Worm (Caenorhabditis elegans) whole organism, L3 larva: ENCODE data around the gene lbp-1.

ENCODE experiments used
- ama-1 ChIP-seq: fragments of 150-350 bp; optimal IDR thresholded peaks from 2 replicates; lab custom pipeline; 2018
- ceh-9 ChIP-seq: sonication (generic microtip); optimal IDR thresholded peaks from 2 replicates; lab custom pipeline; 2018; ENCODE audit warnings: missing biosample characterization, missing genetic modification characterization
- elt-1 ChIP-seq: fragments of 150-350 bp; optimal IDR thresholded peaks from 2 replicates; lab custom pipeline; 2014; ENCODE audit warnings: missing biosample characterization, missing genetic modification characterization
- elt-3 ChIP-seq, 3 experiments: fragments of 150-350 bp in 1 of 3; sonication (generic microtip) in 2 of 3; optimal IDR thresholded peaks; 2 replicates in 2 of 3; 4 replicates in 1 of 3; lab custom pipeline; 2014 to 2017; ENCODE audit warnings: missing biosample characterization in 3 of 3, missing genetic modification characterization in 3 of 3
- hmg-11 ChIP-seq: sonication (generic microtip); optimal IDR thresholded peaks from 2 replicates; lab custom pipeline; 2016; ENCODE audit warnings: missing genetic modification characterization, missing compliant biosample characterization
- lin-15B ChIP-seq: fragments of 150-350 bp; optimal IDR thresholded peaks from 2 replicates; lab custom pipeline; 2014; ENCODE audit warnings: missing biosample characterization, missing genetic modification characterization
- mdl-1 ChIP-seq: fragments of 150-350 bp; optimal IDR thresholded peaks from 2 replicates; lab custom pipeline; 2014; ENCODE audit warnings: missing biosample characterization, missing genetic modification characterization
- nhr-23 ChIP-seq: fragments of 150-350 bp; optimal IDR thresholded peaks from 2 replicates; lab custom pipeline; 2014; ENCODE audit warnings: missing biosample characterization, missing genetic modification reagents, missing genetic modification characterization
- nhr-237 ChIP-seq: fragments of 150-350 bp; optimal IDR thresholded peaks from 2 replicates; lab custom pipeline; 2014; ENCODE audit warnings: missing biosample characterization, missing genetic modification characterization
- nhr-28 ChIP-seq: fragments of 150-350 bp; optimal IDR thresholded peaks from 2 replicates; lab custom pipeline; 2014; ENCODE audit warnings: missing biosample characterization, missing genetic modification characterization
- pqm-1 ChIP-seq: fragments of 150-350 bp; optimal IDR thresholded peaks from 2 replicates; lab custom pipeline; 2017; ENCODE audit warnings: missing biosample characterization, missing genetic modification characterization, inconsistent platforms
- snpc-4 ChIP-seq: fragments of 150-350 bp; optimal IDR thresholded peaks from 2 replicates; lab custom pipeline; 2014; ENCODE audit warnings: missing biosample characterization, missing genetic modification characterization
- unc-62 ChIP-seq: fragments of 150-350 bp; sonication (generic microtip); optimal IDR thresholded peaks from 4 replicates; lab custom pipeline; 2014; ENCODE audit warnings: missing biosample characterization, missing genetic modification reagents, missing genetic modification characterization
- ztf-4 ChIP-seq: fragments of 150-350 bp; optimal IDR thresholded peaks from 2 replicates; lab custom pipeline; 2014; ENCODE audit warnings: missing biosample characterization, missing genetic modification characterization

DNA sequence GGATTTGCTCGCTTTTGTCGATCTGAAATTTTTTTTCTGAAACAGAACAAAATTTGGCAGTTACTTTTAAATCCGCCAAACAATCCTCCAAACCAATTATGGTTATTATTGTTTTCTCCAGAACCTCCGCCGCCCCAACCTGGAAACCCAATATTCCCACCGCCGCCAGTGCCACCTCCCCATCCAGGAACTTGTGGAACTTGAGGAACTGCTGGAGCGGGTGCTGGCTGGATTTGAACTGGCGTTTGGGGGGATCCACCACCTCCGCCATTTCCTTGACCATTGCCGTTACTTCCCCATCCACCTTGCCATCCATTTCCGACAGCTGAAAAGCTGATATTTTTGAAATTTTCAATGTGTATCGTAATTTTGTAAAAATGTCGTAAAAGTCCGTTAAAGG is 11.2 kb upstream of the lbp-1 start:
- TF ChIP-seq hmg-11 = no peak
- no peak for TF ChIP-seq elt-3 (tag; optimal IDR thresholded peaks at IDR 0.05; lab: Kevin White, UChicago)
- TF ChIP-seq ztf-4 (tag; lab: Kevin White, UChicago) = no peak
- TF ChIP-seq ama-1 (lab: Kevin White, UChicago) = no peak
- no peak for TF ChIP-seq ceh-9 (tag; lab: Kevin White, UChicago)
- no peak for TF ChIP-seq pqm-1 (tag; lab: Kevin White, UChicago)
- no peak for TF ChIP-seq nhr-237
- TF ChIP-seq nhr-23 = no peak
- TF ChIP-seq snpc-4 = no peak
- no peak for TF ChIP-seq elt-1 (tag; lab: Kevin White, UChicago)
- no peak for TF ChIP-seq nhr-28 (tag; lab: Kevin White, UChicago)
- TF ChIP-seq lin-15B (tag; lab: Kevin White, UChicago) = no peak
- TF ChIP-seq mdl-1 (tag; lab: Kevin White, UChicago) = no peak
- no peak for TF ChIP-seq unc-62 (GFP tag; lab: Kevin White, UChicago)
